Worm (Caenorhabditis elegans) whole organism, L2 larva: Measurements from ENCODE around the gene M110.9.

Source experiments
- C34F6.9 ChIP-seq: fragments of 150-350 bp; optimal IDR thresholded peaks from 2 replicates; lab custom pipeline; 2014; ENCODE audit warnings: missing biosample characterization, missing genetic modification characterization
- F13H6.1 ChIP-seq: sonication (generic microtip); optimal IDR thresholded peaks from 2 replicates; lab custom pipeline; 2016; ENCODE audit warnings: missing genetic modification characterization, missing compliant biosample characterization
- R02D3.7 ChIP-seq: fragments of 150-350 bp; optimal IDR thresholded peaks from 2 replicates; lab custom pipeline; 2014; ENCODE audit warnings: missing biosample characterization, missing genetic modification characterization
- Y55F3AM.14 ChIP-seq: fragments of 200-800 bp; sonication (Bioruptor generic); optimal IDR thresholded peaks from 2 replicates; lab custom pipeline; 2018; ENCODE audit warnings: mild to moderate bottlenecking, missing genetic modification characterization, missing compliant biosample characterization
- alr-1 ChIP-seq: fragments of 150-350 bp; optimal IDR thresholded peaks from 2 replicates; lab custom pipeline; 2014; ENCODE audit warnings: missing biosample characterization, missing genetic modification characterization
- aly-2 ChIP-seq: fragments of 150-350 bp; optimal IDR thresholded peaks from 2 replicates; lab custom pipeline; 2014; ENCODE audit warnings: missing biosample characterization, missing genetic modification characterization
- ama-1 ChIP-seq: fragments of 150-350 bp; optimal IDR thresholded peaks from 2 replicates; lab custom pipeline; 2018; ENCODE audit warnings: inconsistent platforms
- blmp-1 ChIP-seq: sonication (generic microtip); optimal IDR thresholded peaks from 2 replicates; lab custom pipeline; 2017; ENCODE audit warnings: missing genetic modification characterization, mild to moderate bottlenecking, missing compliant biosample characterization, antibody characterized with exemption, moderate library complexity; ENCODE audit not compliant: insufficient read depth
- ceh-16 ChIP-seq: fragments of 150-350 bp; optimal IDR thresholded peaks from 2 replicates; lab custom pipeline; 2014; ENCODE audit warnings: missing biosample characterization, missing genetic modification characterization
- ceh-82 ChIP-seq: fragments of 150-350 bp; optimal IDR thresholded peaks from 2 replicates; lab custom pipeline; 2014; ENCODE audit warnings: missing biosample characterization, missing genetic modification characterization
- crh-2 ChIP-seq: sonication (generic microtip); optimal IDR thresholded peaks from 2 replicates; lab custom pipeline; 2017; ENCODE audit warnings: missing biosample characterization, missing genetic modification characterization
- dmd-4 ChIP-seq: sonication (generic microtip); optimal IDR thresholded peaks from 2 replicates; lab custom pipeline; 2017; ENCODE audit warnings: missing biosample characterization, missing genetic modification characterization
- elt-3 ChIP-seq: sonication (generic microtip); optimal IDR thresholded peaks from 2 replicates; lab custom pipeline; 2017; ENCODE audit warnings: missing biosample characterization, missing genetic modification characterization
- fos-1 ChIP-seq: fragments of 150-350 bp; optimal IDR thresholded peaks from 2 replicates; lab custom pipeline; 2014; ENCODE audit warnings: missing biosample characterization, missing genetic modification characterization
- gmeb-1 ChIP-seq: fragments of 150-350 bp; optimal IDR thresholded peaks from 2 replicates; lab custom pipeline; 2014; ENCODE audit warnings: missing biosample characterization, missing genetic modification characterization
- lin-11 ChIP-seq: fragments of 150-350 bp; sonication (generic microtip); optimal IDR thresholded peaks from 2 replicates; lab custom pipeline; 2014; ENCODE audit warnings: missing biosample characterization, missing genetic modification characterization, inconsistent platforms, mixed read lengths
- lin-13 ChIP-seq: fragments of 150-350 bp; optimal IDR thresholded peaks from 2 replicates; lab custom pipeline; 2014; ENCODE audit warnings: missing biosample characterization, missing genetic modification reagents, missing genetic modification characterization
- lin-39 ChIP-seq: fragments of 150-350 bp; optimal IDR thresholded peaks from 2 replicates; lab custom pipeline; 2014; ENCODE audit warnings: missing biosample characterization, missing genetic modification reagents, missing genetic modification characterization
- lsy-2 ChIP-seq, 2 experiments: fragments of 150-350 bp in 1 of 2; sonication (generic microtip) in 1 of 2; optimal IDR thresholded peaks; 2 replicates each; lab custom pipeline; 2014 to 2017; ENCODE audit warnings: missing biosample characterization in 2 of 2, missing genetic modification characterization in 2 of 2
- mbf-1 ChIP-seq: sonication (generic microtip); optimal IDR thresholded peaks from 2 replicates; lab custom pipeline; 2017; ENCODE audit warnings: missing biosample characterization, missing genetic modification characterization
- nhr-11 ChIP-seq: fragments of 150-350 bp; optimal IDR thresholded peaks from 2 replicates; lab custom pipeline; 2014; ENCODE audit warnings: missing biosample characterization, missing genetic modification characterization
- nhr-12 ChIP-seq: fragments of 150-350 bp; optimal IDR thresholded peaks from 2 replicates; lab custom pipeline; 2014; ENCODE audit warnings: missing biosample characterization, missing genetic modification characterization
- nhr-129 ChIP-seq: fragments of 150-350 bp; optimal IDR thresholded peaks from 2 replicates; lab custom pipeline; 2014; ENCODE audit warnings: missing biosample characterization, missing genetic modification characterization
- nhr-23 ChIP-seq: fragments of 150-350 bp; optimal IDR thresholded peaks from 2 replicates; lab custom pipeline; 2014; ENCODE audit warnings: missing biosample characterization, missing genetic modification reagents, missing genetic modification characterization
- nhr-6 ChIP-seq: fragments of 150-350 bp; optimal IDR thresholded peaks from 2 replicates; lab custom pipeline; 2014; ENCODE audit warnings: missing biosample characterization, missing genetic modification characterization
- nhr-77 ChIP-seq: fragments of 150-350 bp; optimal IDR thresholded peaks from 2 replicates; lab custom pipeline; 2014; ENCODE audit warnings: missing biosample characterization, missing genetic modification characterization
- peb-1 ChIP-seq: fragments of 150-350 bp; optimal IDR thresholded peaks from 2 replicates; lab custom pipeline; 2014; ENCODE audit warnings: missing biosample characterization, missing genetic modification characterization
- skn-1 ChIP-seq: sonication (generic microtip); optimal IDR thresholded peaks from 2 replicates; lab custom pipeline; 2017; ENCODE audit warnings: missing biosample characterization, missing genetic modification characterization
- sma-3 ChIP-seq: sonication (generic microtip); optimal IDR thresholded peaks from 2 replicates; lab custom pipeline; 2016; ENCODE audit warnings: missing genetic modification reagents, missing genetic modification characterization, missing compliant biosample characterization
- sma-9 ChIP-seq, 2 experiments: fragments of 150-350 bp in 1 of 2; sonication (generic microtip) in 1 of 2; optimal IDR thresholded peaks; 2 replicates each; lab custom pipeline; 2014 to 2016; ENCODE audit warnings: missing genetic modification characterization in 2 of 2, mild to moderate bottlenecking in 1 of 2, missing biosample characterization in 1 of 2, missing compliant biosample characterization in 1 of 2, missing genetic modification reagents in 1 of 2, moderate library complexity in 1 of 2
- unc-39 ChIP-seq: fragments of 150-350 bp; optimal IDR thresholded peaks from 2 replicates; lab custom pipeline; 2014; ENCODE audit warnings: missing biosample characterization, missing genetic modification characterization
- unc-55 ChIP-seq: fragments of 150-350 bp; sonication (generic microtip); optimal IDR thresholded peaks from 3 replicates; lab custom pipeline; 2014; ENCODE audit warnings: missing biosample characterization, missing genetic modification reagents, missing genetic modification characterization
- unc-62 ChIP-seq: fragments of 150-350 bp; optimal IDR thresholded peaks from 2 replicates; lab custom pipeline; 2014; ENCODE audit warnings: missing biosample characterization, missing genetic modification reagents, missing genetic modification characterization
- ztf-1 ChIP-seq: fragments of 200-800 bp; sonication (Bioruptor generic); conservative IDR thresholded peaks from 2 replicates; pipeline ENCODE4 v1.3.6; 2022; ENCODE audit warnings: missing genetic modification characterization, missing compliant biosample characterization
- ztf-4 ChIP-seq: fragments of 150-350 bp; optimal IDR thresholded peaks from 2 replicates; lab custom pipeline; 2014; ENCODE audit warnings: missing biosample characterization, missing genetic modification characterization

M110.9 gene

DNA sequence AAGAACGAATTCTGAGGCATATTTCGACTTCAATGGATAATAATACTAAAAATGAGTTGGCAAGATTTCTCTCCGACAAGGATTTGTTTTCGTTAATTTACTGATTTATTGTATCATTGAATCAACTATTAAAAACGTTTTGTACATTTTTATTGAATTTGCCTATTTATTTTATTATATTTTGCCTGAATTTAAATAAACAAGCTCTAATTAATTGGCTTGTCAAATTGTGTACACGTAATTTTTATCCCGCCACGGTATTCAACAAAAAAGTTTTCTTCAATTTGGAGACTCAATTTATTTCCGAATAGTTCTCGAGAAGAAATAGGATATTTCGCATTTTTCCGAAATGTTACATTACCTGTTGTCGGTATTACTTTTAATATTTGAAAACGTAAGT is 1.4 kb downstream of the M110.9 start, which contains the start of gene M110.7:
Gene M110.7, plus strand, starts transcription at position 301 of the 400 bp plus-strand sequence.
- no peak for TF ChIP-seq ztf-4 (tag; lab: Kevin White, UChicago)
- TF ChIP-seq unc-62 (GFP tag; lab: Kevin White, UChicago), result no peak
- TF ChIP-seq C34F6.9 (tag; lab: Kevin White, UChicago), result no peak
- no peak for TF ChIP-seq ceh-16 (tag; lab: Kevin White, UChicago)
- no peak for TF ChIP-seq unc-55 (GFP tag; lab: Kevin White, UChicago)
- no peak for TF ChIP-seq ama-1 (lab: Kevin White, UChicago)
- no peak for TF ChIP-seq aly-2 (tag; lab: Kevin White, UChicago)
- no peak for TF ChIP-seq lin-39 (tag; lab: Kevin White, UChicago)
- TF ChIP-seq mbf-1, result no peak
- no peak for TF ChIP-seq sma-9 (GFP tag; optimal IDR thresholded peaks at IDR 0.05; lab: Kevin White, UChicago)
- no peak for TF ChIP-seq sma-9 (tag; optimal IDR thresholded peaks at IDR 0.05; lab: Kevin White, UChicago)
- TF ChIP-seq crh-2 (tag; lab: Kevin White, UChicago), result no peak
- no peak for TF ChIP-seq nhr-12 (tag; lab: Kevin White, UChicago)
- TF ChIP-seq lsy-2 (tag; optimal IDR thresholded peaks at IDR 0.05; lab: Kevin White, UChicago), result no peak
- TF ChIP-seq nhr-23 (tag; lab: Kevin White, UChicago), result no peak
- TF ChIP-seq lin-13 (GFP tag; lab: Kevin White, UChicago), result no peak
- TF ChIP-seq unc-39 (tag; lab: Kevin White, UChicago), result no peak
- TF ChIP-seq R02D3.7 (tag; lab: Kevin White, UChicago), result no peak
- TF ChIP-seq ztf-1 (GFP tag; lab: Robert Waterston, UW), result no peak
- TF ChIP-seq nhr-77 (tag; lab: Kevin White, UChicago), result no peak
- no peak for TF ChIP-seq blmp-1 (tag; lab: Kevin White, UChicago)
- TF ChIP-seq, all 48 proteins: peak for 0

ce11 chrII:8238155-8238554 is 7.1 kb downstream of the M110.9 start, which contains the start of gene nlp-5:
nlp-5 (plus strand) TSS chrII:8238455.
- no peak for TF ChIP-seq sma-3
- no peak for TF ChIP-seq ztf-1 (GFP tag; lab: Robert Waterston, UW)
- no peak for TF ChIP-seq ceh-82 (tag; lab: Kevin White, UChicago)
- TF ChIP-seq ztf-4 (tag; lab: Kevin White, UChicago), result no peak
- no peak for TF ChIP-seq crh-2 (tag; lab: Kevin White, UChicago)
- no peak for TF ChIP-seq nhr-11 (tag; lab: Kevin White, UChicago)
- no peak for TF ChIP-seq nhr-129 (tag; lab: Kevin White, UChicago)
- no peak for TF ChIP-seq nhr-77 (tag; lab: Kevin White, UChicago)
- TF ChIP-seq Y55F3AM.14 (GFP tag; lab: Kevin White, UChicago), result no peak
- TF ChIP-seq skn-1, result no peak
- TF ChIP-seq lsy-2 (tag; optimal IDR thresholded peaks at IDR 0.05; lab: Kevin White, UChicago), result no peak
- TF ChIP-seq dmd-4 (tag; lab: Kevin White, UChicago), result no peak
- no peak for TF ChIP-seq alr-1 (tag; lab: Kevin White, UChicago)
- no peak for TF ChIP-seq lin-11 (tag; lab: Kevin White, UChicago)
- TF ChIP-seq peb-1, result no peak
- TF ChIP-seq nhr-12 (tag; lab: Kevin White, UChicago), result no peak
- TF ChIP-seq elt-3 (tag; lab: Kevin White, UChicago), result no peak

DNA sequence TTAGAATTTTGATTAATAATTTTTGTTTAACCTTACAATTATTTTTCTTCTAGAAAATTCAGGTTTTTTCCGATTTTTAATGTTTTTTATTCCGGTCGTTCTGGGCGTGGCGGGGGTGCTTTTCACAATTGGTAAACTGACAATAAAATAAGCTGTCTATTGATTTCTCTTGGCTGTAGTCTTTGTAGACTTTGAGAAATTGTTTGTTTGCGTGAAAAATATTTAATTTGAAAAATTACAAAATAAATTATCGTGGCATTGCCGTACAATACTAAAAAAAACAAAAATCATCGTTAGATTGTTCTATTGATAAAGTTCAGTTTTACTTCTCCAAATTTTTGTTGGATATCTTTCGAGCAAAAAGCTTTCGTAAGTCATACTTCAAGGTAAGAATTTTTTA is 15.4 kb downstream of the M110.9 start, which contains the start of gene F35C11.3:
Gene F35C11.3, plus strand, starts transcription at position 301 of the 400 bp plus-strand sequence.
- no peak for TF ChIP-seq nhr-129 (tag; lab: Kevin White, UChicago)
- no peak for TF ChIP-seq fos-1 (tag; lab: Kevin White, UChicago)

- peak; percentile 37 for TF ChIP-seq gmeb-1 (tag; lab: Kevin White, UChicago)
- TF ChIP-seq nhr-129 (tag; lab: Kevin White, UChicago), result peak; percentile 2
- no peak for TF ChIP-seq ceh-16 (tag; lab: Kevin White, UChicago)
- no peak for TF ChIP-seq R02D3.7 (tag; lab: Kevin White, UChicago)
- no peak for TF ChIP-seq mbf-1
- TF ChIP-seq fos-1 (tag; lab: Kevin White, UChicago), result peak; percentile 98
- TF ChIP-seq nhr-6 (tag; lab: Kevin White, UChicago), result no peak
- peak; percentile 31 for TF ChIP-seq sma-3
- TF ChIP-seq F13H6.1 (tag; lab: Kevin White, UChicago), result no peak
- TF ChIP-seq lin-39 (tag; lab: Kevin White, UChicago), result no peak
Observed at ce11 chrII:8248745-8249144, 17.7 kb downstream of the M110.9 start, which contains the start of the genes F35C11.2 and F35C11.4. F35C11.2 (minus strand) TSS chrII:8248834. F35C11.4 (plus strand) TSS chrII:8249004.
